Fruit fly (Drosophila melanogaster) whole organism, prepupa: ENCODE data around the gene CG31371.

Experiments
- CG32006 ChIP-seq: fragments of 200-800 bp; sonication (Bioruptor generic); optimal IDR thresholded peaks from 3 replicates; lab custom pipeline; 2017; ENCODE audit warnings: missing biosample characterization, mild to moderate bottlenecking, missing genetic modification characterization
- CG6163 ChIP-seq: fragments of 200-800 bp; sonication (Bioruptor generic); IDR thresholded peaks from 3 replicates; pipeline ENCODE4 v1.3.6; 2022; ENCODE audit warnings: missing biosample characterization, missing genetic modification characterization
- Eip93F ChIP-seq: fragments of 200-800 bp; sonication (Bioruptor generic); optimal IDR thresholded peaks from 2 replicates; lab custom pipeline; 2016; ENCODE audit warnings: missing biosample characterization, mild to moderate bottlenecking, missing genetic modification characterization
- Lpt ChIP-seq: fragments of 200-800 bp; sonication (Bioruptor generic); optimal IDR thresholded peaks from 3 replicates; lab custom pipeline; 2016; ENCODE audit warnings: missing biosample characterization, missing genetic modification characterization
- OdsH ChIP-seq: fragments of 200-800 bp; sonication (Bioruptor generic); optimal IDR thresholded peaks from 3 replicates; lab custom pipeline; 2016; ENCODE audit warnings: missing biosample characterization, missing genetic modification characterization
- fd59A ChIP-seq: fragments of 200-800 bp; sonication (Bioruptor generic); optimal IDR thresholded peaks from 2 replicates; lab custom pipeline; 2017; ENCODE audit warnings: missing biosample characterization, mild to moderate bottlenecking, missing genetic modification characterization, missing genetic modification reagents
- spab ChIP-seq: fragments of 200-800 bp; sonication (Bioruptor generic); optimal IDR thresholded peaks from 2 replicates; lab custom pipeline; 2017; ENCODE audit warnings: missing biosample characterization, mild to moderate bottlenecking, missing genetic modification characterization, missing genetic modification reagents
- ss ChIP-seq, 2 experiments: fragments of 200-800 bp; sonication (Bioruptor generic); optimal IDR thresholded peaks; 2 replicates in 1 of 2; 3 replicates in 1 of 2; lab custom pipeline; 2017 to 2018; ENCODE audit warnings: mild to moderate bottlenecking in 2 of 2, missing biosample characterization in 2 of 2, missing genetic modification characterization in 2 of 2, moderate library complexity in 1 of 2
- svp ChIP-seq: fragments of 200-800 bp; sonication (Bioruptor generic); peaks from one replicate; lab custom pipeline; 2016; ENCODE audit warnings: missing biosample characterization, missing genetic modification characterization

DNA sequence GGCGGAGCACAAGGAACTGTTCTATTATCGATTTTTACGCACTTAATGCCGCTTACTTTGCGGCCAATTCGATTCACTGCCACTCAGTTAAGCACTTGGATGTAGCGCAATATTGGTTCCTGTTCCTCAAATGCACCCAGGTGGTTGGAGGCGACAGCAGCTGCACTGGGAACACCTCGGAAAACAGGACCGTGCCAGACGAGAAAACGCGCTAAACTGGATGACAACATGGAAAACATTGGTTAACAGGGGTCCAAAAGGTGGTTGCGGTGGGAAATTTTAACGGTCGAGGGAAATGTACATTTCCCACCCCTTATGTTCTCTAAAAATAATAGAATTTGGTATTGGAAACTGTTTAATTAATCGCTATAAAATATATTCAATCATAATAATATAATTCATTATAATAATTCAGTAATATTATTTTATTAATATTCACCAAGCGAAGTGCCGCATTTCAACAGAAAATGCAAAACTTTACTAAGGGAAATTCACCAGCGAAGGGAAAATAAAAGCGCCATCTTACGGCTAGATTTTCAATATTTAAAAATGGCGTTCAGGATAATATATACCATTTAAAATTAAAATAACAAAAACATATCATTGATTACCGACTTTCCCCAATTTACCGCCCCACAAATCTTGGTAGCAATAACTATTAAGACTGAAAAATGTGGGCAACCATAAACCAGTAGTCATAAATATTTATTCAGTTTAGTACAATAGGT lies 47.3 kb downstream of the CG31371 start, which contains the start of gene aralar1:
- TF ChIP-seq spab (GFP tag; lab: Kevin White, UChicago) (no peak), Eip93F (GFP tag; lab: Kevin White, UChicago) (no peak), fd59A (no peak), CG32006 (GFP tag; lab: Kevin White, UChicago) (no peak), svp (no peak), ss (GFP tag; optimal IDR thresholded peaks at IDR 0.05; lab: Kevin White, UChicago) (no peak), CG6163 (GFP tag; lab: Robert Waterston, UW) (no peak), Lpt (no peak), OdsH (no peak)
